Fruit fly (Drosophila melanogaster) whole organism, embryonic: ENCODE data around the gene Teh1.

Experiments
- Ada2b ChIP-seq: fragments of 200-800 bp; sonication (Bioruptor generic); IDR thresholded peaks from 2 replicates; pipeline ENCODE4 v1.3.6; 2022; ENCODE audit warnings: missing biosample characterization, missing genetic modification characterization
- Adf1 ChIP-seq: fragments of 200-800 bp; sonication (Bioruptor generic); IDR thresholded peaks from 2 replicates; pipeline ENCODE4 v1.3.6; 2022; ENCODE audit warnings: missing biosample characterization, missing genetic modification characterization
- Blimp-1 ChIP-seq: fragments of 200-800 bp; sonication (Bioruptor generic); optimal IDR thresholded peaks from 3 replicates; lab custom pipeline; 2018; ENCODE audit warnings: missing biosample characterization, missing genetic modification characterization, mild to moderate bottlenecking, moderate library complexity, missing genetic modification reagents
- CG12744 ChIP-seq: fragments of 200-800 bp; sonication (Bioruptor generic); optimal IDR thresholded peaks from 2 replicates; lab custom pipeline; 2016; ENCODE audit warnings: missing biosample characterization, missing genetic modification characterization
- CG13287 ChIP-seq: fragments of 200-800 bp; sonication (Bioruptor generic); IDR thresholded peaks from 2 replicates; pipeline ENCODE4 v1.3.6; 2022; ENCODE audit warnings: missing biosample characterization, missing genetic modification characterization; ENCODE audit not compliant: partially characterized antibody
- CG15514 ChIP-seq: fragments of 200-800 bp; sonication (Bioruptor generic); optimal IDR thresholded peaks from 3 replicates; lab custom pipeline; 2017; ENCODE audit warnings: missing biosample characterization, missing genetic modification characterization, mild to moderate bottlenecking, moderate library complexity, missing genetic modification reagents
- CG1602 ChIP-seq: fragments of 200-800 bp; sonication (Bioruptor generic); optimal IDR thresholded peaks from 3 replicates; lab custom pipeline; 2016; ENCODE audit warnings: missing biosample characterization, missing genetic modification characterization
- CG17829 ChIP-seq: fragments of 200-800 bp; optimal IDR thresholded peaks from 2 replicates; lab custom pipeline; 2019; ENCODE audit warnings: missing biosample characterization, mild to moderate bottlenecking, missing genetic modification characterization, moderate library complexity
- CG18619 ChIP-seq: fragments of 200-800 bp; sonication (Bioruptor generic); optimal IDR thresholded peaks from 3 replicates; lab custom pipeline; 2017; ENCODE audit warnings: missing biosample characterization, mild to moderate bottlenecking, missing genetic modification characterization
- CG30431 ChIP-seq: fragments of 200-800 bp; sonication (Bioruptor generic); optimal IDR thresholded peaks from 2 replicates; lab custom pipeline; 2017; ENCODE audit warnings: missing biosample characterization, missing genetic modification characterization
- CG4360 ChIP-seq: fragments of 200-800 bp; sonication (Bioruptor generic); IDR thresholded peaks from 2 replicates; pipeline ENCODE4 v1.3.6; 2022; ENCODE audit warnings: missing biosample characterization, missing genetic modification characterization
- CG8765 ChIP-seq: fragments of 200-800 bp; sonication (Bioruptor generic); IDR thresholded peaks from 2 replicates; pipeline ENCODE4 v1.3.6; 2022; ENCODE audit warnings: missing biosample characterization, missing genetic modification characterization
- CG9817 ChIP-seq: fragments of 200-800 bp; sonication (Bioruptor generic); optimal IDR thresholded peaks from 2 replicates; lab custom pipeline; 2018; ENCODE audit warnings: missing biosample characterization, mild to moderate bottlenecking, missing genetic modification characterization, moderate library complexity
- CG9932 ChIP-seq: fragments of 200-800 bp; sonication (Bioruptor generic); IDR thresholded peaks from 2 replicates; pipeline ENCODE4 v1.3.6; 2022; ENCODE audit warnings: missing biosample characterization, missing genetic modification characterization
- CrebB ChIP-seq: fragments of 200-800 bp; sonication (Bioruptor generic); optimal IDR thresholded peaks from 3 replicates; lab custom pipeline; 2018; ENCODE audit warnings: missing biosample characterization, mild to moderate bottlenecking, missing genetic modification characterization
- Dek ChIP-seq: fragments of 200-800 bp; sonication (Bioruptor generic); optimal IDR thresholded peaks from 3 replicates; lab custom pipeline; 2019; ENCODE audit warnings: missing biosample characterization, mild to moderate bottlenecking, missing genetic modification characterization, moderate library complexity
- Dip2 ChIP-seq: fragments of 200-800 bp; sonication (Bioruptor generic); IDR thresholded peaks from 2 replicates; pipeline ENCODE4 v1.3.6; 2022; ENCODE audit warnings: missing biosample characterization, missing genetic modification characterization
- E2f2 ChIP-seq: fragments of 200-800 bp; sonication (Bioruptor generic); IDR thresholded peaks from 2 replicates; pipeline ENCODE4 v1.3.6; 2022; ENCODE audit warnings: missing biosample characterization, missing genetic modification characterization
- ERR ChIP-seq: fragments of 200-800 bp; sonication (Bioruptor generic); optimal IDR thresholded peaks from 2 replicates; lab custom pipeline; 2016; ENCODE audit warnings: missing biosample characterization, missing genetic modification characterization
- Fer2 ChIP-seq: fragments of 200-800 bp; sonication (Bioruptor generic); optimal IDR thresholded peaks from 2 replicates; lab custom pipeline; 2018; ENCODE audit warnings: missing biosample characterization, mild to moderate bottlenecking, missing genetic modification characterization, moderate library complexity
- H2.0 ChIP-seq: fragments of 200-800 bp; sonication (Bioruptor generic); IDR thresholded peaks from 2 replicates; pipeline ENCODE4 v1.3.6; 2022; ENCODE audit warnings: missing biosample characterization, missing genetic modification characterization
- Hand ChIP-seq: fragments of 200-800 bp; sonication (Bioruptor generic); optimal IDR thresholded peaks from 2 replicates; lab custom pipeline; 2017; ENCODE audit warnings: mild to moderate bottlenecking, missing biosample characterization, missing genetic modification reagents, missing genetic modification characterization
- Nf-YC ChIP-seq: fragments of 200-800 bp; optimal IDR thresholded peaks from 3 replicates; lab custom pipeline; 2019; ENCODE audit warnings: missing biosample characterization, mild to moderate bottlenecking, missing genetic modification characterization, moderate library complexity
- Oli ChIP-seq: fragments of 200-800 bp; sonication (Bioruptor generic); optimal IDR thresholded peaks from 2 replicates; lab custom pipeline; 2018; ENCODE audit warnings: missing biosample characterization, mild to moderate bottlenecking, missing genetic modification characterization, moderate library complexity
- Opbp ChIP-seq: fragments of 200-800 bp; sonication (Bioruptor generic); IDR thresholded peaks from 3 replicates; pipeline ENCODE4 v1.3.6; 2022; ENCODE audit warnings: missing biosample characterization, missing genetic modification characterization; ENCODE audit not compliant: partially characterized antibody
- Sry-δ ChIP-seq: fragments of 200-800 bp; sonication (Bioruptor generic); optimal IDR thresholded peaks from 2 replicates; lab custom pipeline; 2016; ENCODE audit warnings: missing biosample characterization, missing genetic modification characterization
- TFAM ChIP-seq: fragments of 200-800 bp; sonication (Bioruptor generic); optimal IDR thresholded peaks from 2 replicates; lab custom pipeline; 2017; ENCODE audit warnings: missing biosample characterization, missing genetic modification characterization, inconsistent platforms
- ab ChIP-seq: fragments of 200-800 bp; sonication (Bioruptor generic); optimal IDR thresholded peaks from 2 replicates; lab custom pipeline; 2016; ENCODE audit warnings: missing biosample characterization, missing genetic modification characterization
- ac ChIP-seq: fragments of 200-800 bp; sonication (Bioruptor generic); optimal IDR thresholded peaks from 3 replicates; lab custom pipeline; 2017; ENCODE audit warnings: missing biosample characterization, mild to moderate bottlenecking, missing genetic modification characterization
- dati ChIP-seq: fragments of 200-800 bp; sonication (Bioruptor generic); IDR thresholded peaks from 2 replicates; pipeline ENCODE4 v1.3.6; 2022; ENCODE audit warnings: missing biosample characterization, missing genetic modification characterization
- disco-r ChIP-seq: fragments of 200-800 bp; sonication (Bioruptor generic); optimal IDR thresholded peaks from 2 replicates; lab custom pipeline; 2016; ENCODE audit warnings: missing biosample characterization, missing genetic modification characterization
- dmrt11E ChIP-seq: fragments of 200-800 bp; sonication (Bioruptor generic); optimal IDR thresholded peaks from 3 replicates; lab custom pipeline; 2018; ENCODE audit warnings: missing biosample characterization, mild to moderate bottlenecking, missing genetic modification characterization, moderate library complexity
- eve ChIP-seq, 2 experiments: fragments of >200 bp; optimal IDR thresholded peaks; 2 replicates each; lab custom pipeline; 2017; ENCODE audit warnings: missing biosample characterization in 2 of 2, missing genetic modification characterization in 2 of 2
- h ChIP-seq: fragments of >200 bp; optimal IDR thresholded peaks from 2 replicates; lab custom pipeline; 2017
- ham ChIP-seq: fragments of 200-800 bp; sonication (Bioruptor generic); IDR thresholded peaks from 2 replicates; pipeline ENCODE4 v1.3.6; 2022; ENCODE audit warnings: missing biosample characterization, missing genetic modification characterization
- hth ChIP-seq: fragments of >200 bp; optimal IDR thresholded peaks from 2 replicates; lab custom pipeline; 2017; ENCODE audit warnings: inconsistent platforms
- klu ChIP-seq: fragments of 200-800 bp; sonication (Bioruptor generic); IDR thresholded peaks from 2 replicates; pipeline ENCODE4 v1.3.6; 2022; ENCODE audit warnings: missing biosample characterization, missing genetic modification characterization
- lbe ChIP-seq: fragments of 200-800 bp; sonication (Bioruptor generic); optimal IDR thresholded peaks from 2 replicates; lab custom pipeline; 2016; ENCODE audit warnings: missing biosample characterization, mild to moderate bottlenecking, missing genetic modification characterization
- nau ChIP-seq: fragments of 200-800 bp; sonication (Bioruptor generic); optimal IDR thresholded peaks from 3 replicates; lab custom pipeline; 2017; ENCODE audit warnings: missing biosample characterization, mild to moderate bottlenecking, missing genetic modification characterization, missing genetic modification reagents
- nerfin-2 ChIP-seq: fragments of 200-800 bp; sonication (Bioruptor generic); IDR thresholded peaks from 2 replicates; pipeline ENCODE4 v1.3.6; 2022; ENCODE audit warnings: missing biosample characterization, missing genetic modification characterization; ENCODE audit not compliant: partially characterized antibody
- pros ChIP-seq: fragments of 200-800 bp; sonication (Bioruptor generic); optimal IDR thresholded peaks from 3 replicates; lab custom pipeline; 2019; ENCODE audit warnings: missing biosample characterization, mild to moderate bottlenecking, missing genetic modification characterization, moderate library complexity
- run ChIP-seq: fragments of 200-800 bp; sonication (Bioruptor generic); optimal IDR thresholded peaks from 3 replicates; lab custom pipeline; 2018; ENCODE audit warnings: missing biosample characterization, mild to moderate bottlenecking, missing genetic modification characterization
- sc ChIP-seq, 3 experiments: fragments of >200 bp in 2 of 3; fragments of 200-800 bp in 1 of 3; sonication (Bioruptor generic) in 1 of 3; optimal IDR thresholded peaks; 2 replicates in 2 of 3; 3 replicates in 1 of 3; lab custom pipeline; 2017; ENCODE audit warnings: mild to moderate bottlenecking in 1 of 3, missing biosample characterization in 1 of 3, missing genetic modification characterization in 1 of 3, missing genetic modification reagents in 1 of 3
- sima ChIP-seq: fragments of 200-800 bp; sonication (Bioruptor generic); optimal IDR thresholded peaks from 2 replicates; lab custom pipeline; 2016; ENCODE audit warnings: missing biosample characterization, missing genetic modification characterization
- sisA ChIP-seq: fragments of 200-800 bp; sonication (Bioruptor generic); IDR thresholded peaks from 2 replicates; pipeline ENCODE4 v1.3.6; 2022; ENCODE audit warnings: missing biosample characterization, missing genetic modification characterization
- slbo ChIP-seq: fragments of 200-800 bp; sonication (Bioruptor generic); IDR thresholded peaks from 2 replicates; pipeline ENCODE4 v1.3.6; 2022; ENCODE audit warnings: missing biosample characterization, missing genetic modification characterization
- tx ChIP-seq: fragments of 200-800 bp; sonication (Bioruptor generic); optimal IDR thresholded peaks from 2 replicates; lab custom pipeline; 2016; ENCODE audit warnings: missing biosample characterization, missing genetic modification characterization
- usp ChIP-seq: fragments of >200 bp; optimal IDR thresholded peaks from 2 replicates; lab custom pipeline; 2017; ENCODE audit warnings: missing biosample characterization, missing genetic modification characterization
- wor ChIP-seq: fragments of 200-800 bp; sonication (Bioruptor generic); IDR thresholded peaks from 2 replicates; pipeline ENCODE4 v1.3.6; 2022; ENCODE audit warnings: missing biosample characterization, missing genetic modification characterization
- zen ChIP-seq: fragments of 200-800 bp; sonication (Bioruptor generic); optimal IDR thresholded peaks from 3 replicates; lab custom pipeline; 2018; ENCODE audit warnings: missing biosample characterization, mild to moderate bottlenecking, missing genetic modification characterization, moderate library complexity

Gene Teh1

dm6 chr3R:9877153-9878025, 9.5 kb upstream of the Teh1 start (continued):
- TF ChIP-seq eve (GFP tag; optimal IDR thresholded peaks at IDR 0.05; lab: Kevin White, UChicago), result peak in 1 of 2 experiments; percentile 55
- TF ChIP-seq dmrt11E (tag; lab: Kevin White, UChicago), result no peak
- no peak for TF ChIP-seq CG17829 (tag; lab: Kevin White, UChicago)
- TF ChIP-seq Adf1 (GFP tag; lab: Robert Waterston, UW), result no peak
- no peak for TF ChIP-seq hth (lab: Kevin White, UChicago)
- peak; percentile 8; the same call in 1 of the 2 replicates for TF ChIP-seq CG9932
- peak; percentile 33 for TF ChIP-seq Nf-YC (tag; lab: Kevin White, UChicago)
- TF ChIP-seq nerfin-2 (GFP tag; lab: Robert Waterston, UW), result no peak
- TF ChIP-seq Ada2b (GFP tag; lab: Robert Waterston, UW), result no peak
- TF ChIP-seq CG9817 (tag; lab: Kevin White, UChicago), result no peak
- TF ChIP-seq slbo (GFP tag; lab: Robert Waterston, UW), result no peak
- TF ChIP-seq CG12744, result no peak
- no peak for TF ChIP-seq ac (GFP tag; lab: Kevin White, UChicago)
- peak; percentile 60 for TF ChIP-seq zen
- TF ChIP-seq Opbp, result no peak
- TF ChIP-seq ham (GFP tag; lab: Robert Waterston, UW), result no peak
- peak; percentile 6 for TF ChIP-seq Blimp-1
- no peak for TF ChIP-seq Hand
- TF ChIP-seq CG4360 (GFP tag; lab: Robert Waterston, UW), result peak; percentile 85
- TF ChIP-seq CG13287 (GFP tag; lab: Robert Waterston, UW), result no peak
- TF ChIP-seq run, result no peak
- TF ChIP-seq Dek (tag; lab: Kevin White, UChicago), result no peak
- no peak for TF ChIP-seq ERR (GFP tag; lab: Kevin White, UChicago)
- no peak for TF ChIP-seq H2.0
- TF ChIP-seq CG30431 (GFP tag; lab: Kevin White, UChicago), result no peak
- no peak for TF ChIP-seq wor (GFP tag; lab: Robert Waterston, UW)
- no peak for TF ChIP-seq CG18619 (GFP tag; lab: Kevin White, UChicago)
- TF ChIP-seq Dip2, result no peak
- no peak for TF ChIP-seq dati (GFP tag; lab: Robert Waterston, UW)
- no peak for TF ChIP-seq disco-r (GFP tag; lab: Kevin White, UChicago)
- no peak for TF ChIP-seq sc (optimal IDR thresholded peaks at IDR 0.05; lab: Kevin White, UChicago)
- no peak for TF ChIP-seq sc (GFP tag; optimal IDR thresholded peaks at IDR 0.05; lab: Kevin White, UChicago)
- no peak for TF ChIP-seq nau (GFP tag; lab: Kevin White, UChicago)
- TF ChIP-seq ab (GFP tag; lab: Kevin White, UChicago), result no peak
- TF ChIP-seq CG15514 (GFP tag; lab: Kevin White, UChicago), result no peak
- no peak for TF ChIP-seq E2f2
- no peak for TF ChIP-seq tx
- TF ChIP-seq Fer2 (tag; lab: Kevin White, UChicago), result no peak
- TF ChIP-seq CrebB (tag; lab: Kevin White, UChicago), result no peak
- TF ChIP-seq TFAM, result no peak
- no peak for TF ChIP-seq klu (GFP tag; lab: Robert Waterston, UW)
- no peak for TF ChIP-seq h (lab: Kevin White, UChicago)
- no peak for TF ChIP-seq usp (GFP tag; lab: Kevin White, UChicago)
- no peak for TF ChIP-seq Oli (tag; lab: Kevin White, UChicago)
- TF ChIP-seq sima (GFP tag; lab: Kevin White, UChicago), result no peak
- no peak for TF ChIP-seq lbe (GFP tag; lab: Kevin White, UChicago)
- no peak for TF ChIP-seq pros (GFP tag; lab: Kevin White, UChicago)
- no peak for TF ChIP-seq Sry-δ (GFP tag; lab: Kevin White, UChicago)
- TF ChIP-seq CG8765 (GFP tag; lab: Robert Waterston, UW), result no peak
- TF ChIP-seq sisA (GFP tag; lab: Robert Waterston, UW), result no peak
- TF ChIP-seq CG1602, result no peak
